Worm (Caenorhabditis elegans) whole organism, L4 larva: Measurements from ENCODE around the gene twk-14.

ENCODE experiments used
- F49E8.2 ChIP-seq: sonication (generic microtip); optimal IDR thresholded peaks from 2 replicates; lab custom pipeline; 2016; ENCODE audit warnings: missing compliant biosample characterization, mild to moderate bottlenecking, missing genetic modification characterization, borderline replicate concordance
- R02D3.7 ChIP-seq: fragments of 150-350 bp; sonication (generic microtip); optimal IDR thresholded peaks from 3 replicates; lab custom pipeline; 2014; ENCODE audit warnings: missing biosample characterization, missing genetic modification characterization
- ama-1 ChIP-seq: fragments of 150-350 bp; optimal IDR thresholded peaks from 2 replicates; lab custom pipeline; 2014; ENCODE audit warnings: inconsistent platforms, mixed read lengths
- egl-27 ChIP-seq: sonication (generic microtip); optimal IDR thresholded peaks from 3 replicates; lab custom pipeline; 2017; ENCODE audit warnings: missing biosample characterization, missing genetic modification reagents, missing genetic modification characterization
- fkh-10 ChIP-seq: fragments of 150-350 bp; optimal IDR thresholded peaks from 2 replicates; lab custom pipeline; 2014; ENCODE audit warnings: missing biosample characterization, missing genetic modification reagents, missing genetic modification characterization
- lin-13 ChIP-seq: fragments of 150-350 bp; optimal IDR thresholded peaks from 2 replicates; lab custom pipeline; 2014; ENCODE audit warnings: missing biosample characterization, missing genetic modification reagents, missing genetic modification characterization
- nhr-28 ChIP-seq: fragments of 150-350 bp; optimal IDR thresholded peaks from 2 replicates; lab custom pipeline; 2014; ENCODE audit warnings: missing biosample characterization, missing genetic modification characterization
- nhr-77 ChIP-seq: fragments of 150-350 bp; optimal IDR thresholded peaks from 2 replicates; lab custom pipeline; 2014; ENCODE audit warnings: missing biosample characterization, missing genetic modification characterization
- snpc-4 ChIP-seq: fragments of 150-350 bp; optimal IDR thresholded peaks from 2 replicates; lab custom pipeline; 2014; ENCODE audit warnings: missing biosample characterization, missing genetic modification characterization
- ztf-11 ChIP-seq: fragments of 150-350 bp; optimal IDR thresholded peaks from 2 replicates; lab custom pipeline; 2014; ENCODE audit warnings: missing biosample characterization, missing genetic modification characterization

- TF ChIP-seq ztf-11 (tag; lab: Kevin White, UChicago) (no peak), F49E8.2 (tag; lab: Kevin White, UChicago) (no peak), fkh-10 (GFP tag; lab: Kevin White, UChicago) (no peak), egl-27 (tag; lab: Kevin White, UChicago) (no peak), lin-13 (no peak), ama-1 (lab: Kevin White, UChicago) (no peak), snpc-4 (no peak), nhr-28 (tag; lab: Kevin White, UChicago) (no peak), nhr-77 (no peak), R02D3.7 (tag; lab: Kevin White, UChicago) (no peak)
Observed at ce11 chrV:12358347-12358746, 37.2 kb downstream of the twk-14 start, which contains the start of gene F23H12.5.
